Fruit fly (Drosophila melanogaster) whole organism, embryonic: Measurements from ENCODE around the gene Drsl4.

Source experiments
- Awh ChIP-seq: fragments of 200-800 bp; sonication (Bioruptor generic); IDR thresholded peaks from 2 replicates; pipeline ENCODE4, ENCODE4 v1.3.6; 2022; ENCODE audit warnings: missing biosample characterization, missing genetic modification characterization
- C15 ChIP-seq: fragments of 200-800 bp; sonication (Bioruptor generic); IDR thresholded peaks from 3 replicates; pipeline ENCODE4 v1.3.6; 2022; ENCODE audit warnings: missing biosample characterization, missing genetic modification characterization
- CG10321 ChIP-seq: fragments of 200-800 bp; sonication (Bioruptor generic); IDR thresholded peaks from 2 replicates; pipeline ENCODE4 v1.3.6; 2022; ENCODE audit warnings: missing biosample characterization, missing genetic modification characterization
- CG10543 ChIP-seq: fragments of 200-800 bp; sonication (Bioruptor generic); optimal IDR thresholded peaks from 3 replicates; lab custom pipeline; 2017; ENCODE audit warnings: missing biosample characterization, mild to moderate bottlenecking, missing genetic modification characterization, moderate library complexity
- CG12071 ChIP-seq: fragments of 200-800 bp; sonication (Bioruptor generic); optimal IDR thresholded peaks from 3 replicates; lab custom pipeline; 2018; ENCODE audit warnings: missing biosample characterization, mild to moderate bottlenecking, missing genetic modification characterization
- CG12391 ChIP-seq: fragments of 200-800 bp; sonication (Bioruptor generic); optimal IDR thresholded peaks from 3 replicates; lab custom pipeline; 2018; ENCODE audit warnings: missing biosample characterization, mild to moderate bottlenecking, missing genetic modification characterization, moderate library complexity
- CG15601 ChIP-seq: fragments of 200-800 bp; sonication (Bioruptor generic); optimal IDR thresholded peaks from 3 replicates; lab custom pipeline; 2019; ENCODE audit warnings: missing biosample characterization, mild to moderate bottlenecking, missing genetic modification characterization, moderate library complexity
- CG16779 ChIP-seq: fragments of 200-800 bp; sonication (Bioruptor generic); IDR thresholded peaks from 2 replicates; pipeline ENCODE4 v1.3.6; 2022; ENCODE audit warnings: missing biosample characterization, missing genetic modification characterization
- CG16813 ChIP-seq: fragments of 200-800 bp; sonication (Bioruptor generic); IDR thresholded peaks from 3 replicates; pipeline ENCODE4 v1.3.6; 2022; ENCODE audit warnings: missing biosample characterization, missing genetic modification characterization; ENCODE audit not compliant: partially characterized antibody
- CG16863 ChIP-seq: fragments of 200-800 bp; sonication (Bioruptor generic); optimal IDR thresholded peaks from 3 replicates; lab custom pipeline; 2016; ENCODE audit warnings: missing biosample characterization, missing genetic modification characterization
- CG17328 ChIP-seq: fragments of 200-800 bp; sonication (Bioruptor generic); IDR thresholded peaks from 2 replicates; pipeline ENCODE4 v1.3.6; 2022; ENCODE audit warnings: missing biosample characterization, missing genetic modification characterization
- CG32767 ChIP-seq: fragments of 200-800 bp; sonication (Bioruptor generic); IDR thresholded peaks from 2 replicates; pipeline ENCODE4 v1.3.6; 2022; ENCODE audit warnings: missing biosample characterization, missing genetic modification characterization
- CG34422 ChIP-seq: fragments of 200-800 bp; sonication (Bioruptor generic); IDR thresholded peaks from 3 replicates; pipeline ENCODE4 v1.3.6; 2022; ENCODE audit warnings: missing biosample characterization, missing genetic modification characterization
- CG3726 ChIP-seq: fragments of 200-800 bp; sonication (Bioruptor generic); IDR thresholded peaks from 3 replicates; pipeline ENCODE4, ENCODE4 v1.3.6; 2022; ENCODE audit warnings: missing biosample characterization, missing genetic modification characterization
- CG3847 ChIP-seq: fragments of 200-800 bp; sonication (Bioruptor generic); IDR thresholded peaks from 2 replicates; pipeline ENCODE4 v1.3.6; 2022; ENCODE audit warnings: missing biosample characterization, missing genetic modification characterization
- CG5180 ChIP-seq: fragments of 200-800 bp; sonication (Bioruptor generic); optimal IDR thresholded peaks from 3 replicates; lab custom pipeline; 2017; ENCODE audit warnings: missing biosample characterization, missing genetic modification characterization, mild to moderate bottlenecking, moderate library complexity, missing genetic modification reagents
- CG6175 ChIP-seq: fragments of 200-800 bp; sonication (Bioruptor generic); IDR thresholded peaks from 3 replicates; pipeline ENCODE4 v1.3.6; 2022; ENCODE audit warnings: missing biosample characterization, missing genetic modification characterization
- CG6683 ChIP-seq: fragments of 200-800 bp; sonication (Bioruptor generic); optimal IDR thresholded peaks from 2 replicates; lab custom pipeline; 2017; ENCODE audit warnings: missing biosample characterization, mild to moderate bottlenecking, missing genetic modification characterization, missing genetic modification reagents
- CG6791 ChIP-seq: fragments of 200-800 bp; sonication (Bioruptor generic); IDR thresholded peaks from 3 replicates; pipeline ENCODE4 v1.3.6; 2022; ENCODE audit warnings: missing biosample characterization, missing genetic modification characterization; ENCODE audit not compliant: partially characterized antibody
- CG6813 ChIP-seq: fragments of 200-800 bp; sonication (Bioruptor generic); optimal IDR thresholded peaks from 2 replicates; lab custom pipeline; 2017; ENCODE audit warnings: missing biosample characterization, missing genetic modification characterization, mild to moderate bottlenecking, moderate library complexity, missing genetic modification reagents
- CG7987 ChIP-seq: fragments of 200-800 bp; sonication (Bioruptor generic); optimal IDR thresholded peaks from 2 replicates; lab custom pipeline; 2018; ENCODE audit warnings: missing biosample characterization, mild to moderate bottlenecking, missing genetic modification characterization, moderate library complexity
- Eip74EF ChIP-seq, 2 experiments: fragments of 200-800 bp in 1 of 2; fragments of >200 bp in 1 of 2; sonication (Bioruptor generic) in 1 of 2; optimal IDR thresholded peaks; 2 replicates each; lab custom pipeline; 2017 to 2019; ENCODE audit warnings: missing biosample characterization in 2 of 2, missing genetic modification characterization in 2 of 2, mild to moderate bottlenecking in 1 of 2, moderate library complexity in 1 of 2
- Jarid2 ChIP-seq: fragments of 200-800 bp; sonication (Bioruptor generic); optimal IDR thresholded peaks from 3 replicates; lab custom pipeline; 2017; ENCODE audit warnings: mild to moderate bottlenecking, missing biosample characterization, missing genetic modification reagents, missing genetic modification characterization
- MTF-1 ChIP-seq: fragments of 200-800 bp; sonication (Bioruptor generic); optimal IDR thresholded peaks from 2 replicates; lab custom pipeline; 2018; ENCODE audit warnings: missing biosample characterization, mild to moderate bottlenecking, missing genetic modification characterization, borderline replicate concordance
- Mad ChIP-seq: fragments of 200-800 bp; sonication (Bioruptor generic); optimal IDR thresholded peaks from 2 replicates; lab custom pipeline; 2016; ENCODE audit warnings: missing biosample characterization, missing genetic modification characterization
- Max ChIP-seq: fragments of 200-800 bp; sonication (Bioruptor generic); optimal IDR thresholded peaks from 2 replicates; lab custom pipeline; 2016; ENCODE audit warnings: missing biosample characterization, mild to moderate bottlenecking, missing genetic modification characterization
- Med ChIP-seq: fragments of 200-800 bp; sonication (Bioruptor generic); peaks from one replicate; lab custom pipeline; 2016; ENCODE audit warnings: missing biosample characterization, missing genetic modification characterization, mild to moderate bottlenecking, inconsistent platforms, moderate library complexity
- Mrtf ChIP-seq: fragments of 200-800 bp; sonication (Bioruptor generic); IDR thresholded peaks from 3 replicates; pipeline ENCODE4 v1.3.6; 2022; ENCODE audit warnings: missing biosample characterization, missing genetic modification characterization
- Pdp1 ChIP-seq, 2 experiments: fragments of 200-800 bp; sonication (Bioruptor generic); optimal IDR thresholded peaks; 3 replicates each; lab custom pipeline; 2016; ENCODE audit warnings: missing biosample characterization in 2 of 2, missing genetic modification characterization in 2 of 2, mild to moderate bottlenecking in 1 of 2, moderate library complexity in 1 of 2
- Ravus ChIP-seq: fragments of 200-800 bp; sonication (Bioruptor generic); IDR thresholded peaks from 2 replicates; pipeline ENCODE4 v1.3.6; 2022; ENCODE audit warnings: missing biosample characterization, missing genetic modification characterization
- ap ChIP-seq: fragments of 200-800 bp; sonication (Bioruptor generic); IDR thresholded peaks from 2 replicates; pipeline ENCODE4 v1.3.6; 2022; ENCODE audit warnings: missing biosample characterization, missing genetic modification characterization
- dmrt11E ChIP-seq: fragments of 200-800 bp; sonication (Bioruptor generic); optimal IDR thresholded peaks from 3 replicates; lab custom pipeline; 2018; ENCODE audit warnings: missing biosample characterization, mild to moderate bottlenecking, missing genetic modification characterization, moderate library complexity
- gro ChIP-seq: fragments of 200-800 bp; sonication (Bioruptor generic); optimal IDR thresholded peaks from 2 replicates; lab custom pipeline; 2016; ENCODE audit warnings: missing biosample characterization, missing genetic modification characterization
- hkb ChIP-seq, 2 experiments: fragments of 200-800 bp in 1 of 2; fragments of >200 bp in 1 of 2; sonication (Bioruptor generic) in 1 of 2; IDR thresholded peaks in 1 of 2; optimal IDR thresholded peaks in 1 of 2; 2 replicates each; pipeline versions ENCODE4 v1.3.6 to Lab custom; 2017 to 2022; ENCODE audit warnings: missing biosample characterization in 1 of 2, missing genetic modification characterization in 1 of 2
- lilli ChIP-seq: fragments of 200-800 bp; sonication (Bioruptor generic); optimal IDR thresholded peaks from 3 replicates; lab custom pipeline; 2016; ENCODE audit warnings: missing biosample characterization, missing genetic modification characterization
- mirr ChIP-seq: fragments of 200-800 bp; sonication (Bioruptor generic); optimal IDR thresholded peaks from 3 replicates; lab custom pipeline; 2018; ENCODE audit warnings: missing biosample characterization, mild to moderate bottlenecking, missing genetic modification characterization
- onecut ChIP-seq: fragments of 200-800 bp; sonication (Bioruptor generic); IDR thresholded peaks from 2 replicates; pipeline ENCODE4 v1.3.6; 2022; ENCODE audit warnings: missing biosample characterization, missing genetic modification characterization
- pan ChIP-seq, 4 experiments: fragments of >200 bp in 3 of 4; fragments of 200-800 bp in 1 of 4; sonication (Bioruptor generic) in 1 of 4; optimal IDR thresholded peaks in 3 of 4; IDR thresholded peaks in 1 of 4; 2 replicates each; pipeline versions ENCODE4 v1.3.6 to Lab custom; 2017 to 2022; ENCODE audit warnings: missing biosample characterization in 2 of 4, missing genetic modification characterization in 2 of 4, mixed read lengths in 1 of 4
- row ChIP-seq: fragments of 200-800 bp; sonication (Bioruptor generic); IDR thresholded peaks from 3 replicates; pipeline ENCODE4 v1.3.6; 2022; ENCODE audit warnings: missing biosample characterization, missing genetic modification characterization
- stc ChIP-seq: fragments of 200-800 bp; sonication (Bioruptor generic); IDR thresholded peaks from 2 replicates; pipeline ENCODE4 v1.3.6; 2022; ENCODE audit warnings: missing biosample characterization, missing genetic modification characterization
- sug ChIP-seq: fragments of 200-800 bp; optimal IDR thresholded peaks from 2 replicates; lab custom pipeline; 2019; ENCODE audit warnings: missing biosample characterization, mild to moderate bottlenecking, missing genetic modification characterization, moderate library complexity
- vvl ChIP-seq: fragments of 200-800 bp; sonication (Bioruptor generic); IDR thresholded peaks from 2 replicates; pipeline ENCODE4 v1.3.6; 2022; ENCODE audit warnings: missing biosample characterization, missing genetic modification characterization

Gene Drsl4

DNA sequence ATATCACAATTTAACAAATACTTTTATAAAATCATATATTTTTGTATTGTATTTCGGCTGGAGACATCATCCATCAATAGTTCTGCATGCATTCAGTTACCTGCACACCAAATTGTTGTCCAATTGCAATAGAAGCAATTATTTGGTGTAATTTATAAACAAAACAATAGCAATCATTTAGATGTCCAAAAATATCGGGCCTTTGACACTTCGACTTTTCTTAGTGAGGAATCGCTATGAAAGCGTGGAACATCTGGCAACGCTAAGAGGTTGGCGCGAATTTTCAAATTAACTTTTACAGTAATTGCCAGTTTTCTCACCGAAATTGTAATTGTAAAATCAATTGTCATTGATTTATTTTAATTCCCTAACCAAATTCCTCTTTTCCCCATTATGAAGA lies 19.4 kb downstream of the Drsl4 start, which contains the start of gene CG14969 (continued):
- no peak for TF ChIP-seq Ravus
- 0 out of 3 replicates have a peak, but pooled peaks have one; percentile 25 for TF ChIP-seq CG16813 (GFP tag; lab: Robert Waterston, UW)
- TF ChIP-seq, all 482 proteins: peak for 67

dm6 chr3L:3335688-3336087 lies 20.3 kb downstream of the Drsl4 start, which contains the start of gene Drsl1:
Drsl1 (minus strand) TSS chr3L:3335788.
- no peak for TF ChIP-seq CG7987 (GFP tag; lab: Kevin White, UChicago)
- TF ChIP-seq CG3726 (GFP tag; lab: Robert Waterston, UW): no peak
- no peak for TF ChIP-seq CG17328 (GFP tag; lab: Robert Waterston, UW)
- TF ChIP-seq CG32767 (GFP tag; lab: Robert Waterston, UW): no peak
- no peak for TF ChIP-seq MTF-1 (GFP tag; lab: Kevin White, UChicago)

DNA sequence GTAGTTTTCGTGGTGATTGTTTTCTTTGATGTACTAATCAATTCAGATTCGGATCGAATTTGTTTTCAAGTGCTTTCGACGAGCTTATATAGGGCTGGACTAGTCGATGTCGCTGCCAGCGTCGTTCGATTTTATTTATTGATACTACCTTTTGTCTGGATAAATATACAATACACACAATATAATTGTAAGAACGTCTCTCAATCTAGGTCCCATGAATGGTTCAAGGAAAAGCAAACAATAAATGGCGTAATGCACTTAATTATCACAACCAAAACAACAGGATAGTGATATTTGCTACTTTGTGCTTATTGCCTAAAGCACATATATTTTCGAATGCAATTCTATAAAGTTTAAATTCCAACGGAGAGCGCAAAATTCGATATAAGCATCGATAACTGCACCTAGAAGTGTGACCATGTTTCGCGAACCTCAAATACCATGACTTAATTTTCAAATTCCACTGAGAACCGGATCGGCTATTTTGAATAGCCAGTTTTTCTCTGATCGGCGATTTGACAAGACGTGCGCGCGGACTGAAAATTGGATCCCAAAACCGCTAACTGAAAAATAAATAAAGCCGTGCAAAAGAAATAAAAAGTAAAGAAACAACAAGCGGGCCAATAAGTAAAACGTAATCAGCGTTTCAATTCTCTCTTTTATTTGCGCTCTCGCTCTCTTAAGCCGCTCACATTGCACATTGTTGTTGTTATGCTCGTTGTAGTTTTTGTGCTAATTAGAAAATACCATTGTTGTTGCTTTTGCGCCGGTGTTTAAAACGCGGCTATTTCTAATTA lies 21.1 kb downstream of the Drsl4 start, which contains the start of the genes Drsl6 and kst:
Gene Drsl6 (minus strand): TSS at position 51 of the 797 bp plus-strand sequence.
Gene kst (plus strand): TSS at position 493 of the 797 bp plus-strand sequence.
- TF ChIP-seq ap (GFP tag; lab: Robert Waterston, UW): no peak
- peak; percentile 53; the same call in 1 of the 3 replicates for TF ChIP-seq CG34422 (GFP tag; lab: Robert Waterston, UW)
- 0 out of 2 replicates have a peak, but pooled peaks have one; percentile 20 for TF ChIP-seq CG10321 (GFP tag; lab: Robert Waterston, UW)
- TF ChIP-seq Pdp1 (GFP tag; optimal IDR thresholded peaks at IDR 0.05; lab: Kevin White, UChicago): peak in 1 of 2 experiments; percentile 59
- no peak for TF ChIP-seq Mrtf (GFP tag; lab: Robert Waterston, UW)
- TF ChIP-seq mirr (GFP tag; lab: Kevin White, UChicago): peak; percentile 12
- no peak for TF ChIP-seq dmrt11E
- TF ChIP-seq sug (tag; lab: Kevin White, UChicago): peak; percentile 52
- TF ChIP-seq Eip74EF (GFP tag; optimal IDR thresholded peaks at IDR 0.05; lab: Kevin White, UChicago): peak in 1 of 2 experiments; percentile 36
- no peak for TF ChIP-seq pan (optimal IDR thresholded peaks at IDR 0.05; lab: Kevin White, UChicago)
- TF ChIP-seq pan (GFP tag; optimal IDR thresholded peaks at IDR 0.05 in 1 of 2, IDR thresholded peaks at IDR 0.05 in 1 of 2): peak in 1 of 2 experiments; percentile 33
- TF ChIP-seq vvl (GFP tag; lab: Robert Waterston, UW): peak; percentile 72
- TF ChIP-seq CG12391 (tag; lab: Kevin White, UChicago): peak; percentile 12
- peak; percentile 62 for TF ChIP-seq CG6791 (GFP tag; lab: Robert Waterston, UW)
- TF ChIP-seq CG6813 (GFP tag; lab: Kevin White, UChicago): peak; percentile 9
- TF ChIP-seq CG15601 (tag; lab: Kevin White, UChicago): peak; percentile 23
- TF ChIP-seq Med (GFP tag; lab: Kevin White, UChicago): peak; percentile 88
- peak; percentile 16 for TF ChIP-seq lilli (GFP tag; lab: Kevin White, UChicago)
- TF ChIP-seq Max: no peak
- peak; percentile 24; the same call in 1 of the 3 replicates for TF ChIP-seq row (GFP tag; lab: Robert Waterston, UW)
- peak; percentile 17 for TF ChIP-seq CG16863 (GFP tag; lab: Kevin White, UChicago)
- TF ChIP-seq Jarid2 (GFP tag; lab: Kevin White, UChicago): peak; percentile 97
- peak; percentile 24; the same call in 1 of the 2 replicates for TF ChIP-seq onecut (GFP tag; lab: Robert Waterston, UW)
- TF ChIP-seq CG3847 (GFP tag; lab: Robert Waterston, UW): peak; percentile 40
- no peak for TF ChIP-seq hkb (optimal IDR thresholded peaks at IDR 0.05; lab: Kevin White, UChicago)
- TF ChIP-seq hkb (GFP tag; IDR thresholded peaks at IDR 0.05; lab: Robert Waterston, UW): 0 out of 2 replicates have a peak, but pooled peaks have one; percentile 29
- peak; percentile 38 for TF ChIP-seq gro (GFP tag; lab: Kevin White, UChicago)
- TF ChIP-seq CG5180: no peak
- peak; percentile 3 for TF ChIP-seq Mad (GFP tag; lab: Kevin White, UChicago)
- 0 out of 2 replicates have a peak, but pooled peaks have one; percentile 8 for TF ChIP-seq stc
- no peak for TF ChIP-seq CG16779 (GFP tag; lab: Robert Waterston, UW)
- 0 out of 3 replicates have a peak, but pooled peaks have one; percentile 9 for TF ChIP-seq C15 (GFP tag; lab: Robert Waterston, UW)
- TF ChIP-seq CG12071 (GFP tag; lab: Kevin White, UChicago): peak; percentile 1
- peak; percentile 70; the same call in 1 of the 2 replicates for TF ChIP-seq Awh
- TF ChIP-seq CG6175 (GFP tag; lab: Robert Waterston, UW): no peak
- no peak for TF ChIP-seq CG6683 (GFP tag; lab: Kevin White, UChicago)
- TF ChIP-seq CG10543: peak; percentile 55
